Worm (Caenorhabditis elegans) whole organism, late embryonic: ENCODE data around the gene pax-2.

Experiments
- C08G9.2 ChIP-seq: sonication (generic microtip); optimal IDR thresholded peaks from 2 replicates; lab custom pipeline; 2016; ENCODE audit warnings: mild to moderate bottlenecking, missing genetic modification characterization, moderate library complexity, missing compliant biosample characterization
- C38D4.7 ChIP-seq: fragments of 200-800 bp; sonication (Bioruptor generic); optimal IDR thresholded peaks from 2 replicates; lab custom pipeline; 2018; ENCODE audit warnings: mild to moderate bottlenecking, missing genetic modification characterization, moderate library complexity, missing compliant biosample characterization
- F13H6.1 ChIP-seq: sonication (generic microtip); optimal IDR thresholded peaks from 2 replicates; lab custom pipeline; 2016; ENCODE audit warnings: missing genetic modification characterization, missing compliant biosample characterization
- Y22D7AL.16 ChIP-seq: sonication (generic microtip); optimal IDR thresholded peaks from 2 replicates; lab custom pipeline; 2016; ENCODE audit warnings: missing genetic modification characterization, missing compliant biosample characterization
- ceh-18 ChIP-seq: sonication (generic microtip); optimal IDR thresholded peaks from 2 replicates; lab custom pipeline; 2016; ENCODE audit warnings: missing genetic modification characterization, missing compliant biosample characterization
- ceh-2 ChIP-seq: sonication (generic microtip); optimal IDR thresholded peaks from 2 replicates; lab custom pipeline; 2016; ENCODE audit warnings: missing genotype, missing genetic modification characterization, missing compliant biosample characterization
- ceh-31 ChIP-seq: sonication (generic microtip); optimal IDR thresholded peaks from 2 replicates; lab custom pipeline; 2016; ENCODE audit warnings: missing genetic modification characterization, missing compliant biosample characterization
- ceh-45 ChIP-seq: fragments of 200-800 bp; sonication (Bioruptor generic); IDR thresholded peaks from 2 replicates; pipeline ENCODE4 v1.3.6; 2022; ENCODE audit warnings: missing genetic modification reagents, missing genetic modification characterization, missing compliant biosample characterization
- dve-1 ChIP-seq: sonication (generic microtip); optimal IDR thresholded peaks from 2 replicates; lab custom pipeline; 2017; ENCODE audit warnings: antibody characterized with exemption, mild to moderate bottlenecking, missing genetic modification characterization, missing compliant biosample characterization
- elt-2 ChIP-seq: sonication (generic microtip); optimal IDR thresholded peaks from 2 replicates; lab custom pipeline; 2016; ENCODE audit warnings: missing genetic modification reagents, missing genetic modification characterization, missing compliant biosample characterization
- elt-4 ChIP-seq: sonication (generic microtip); optimal IDR thresholded peaks from 2 replicates; lab custom pipeline; 2016; ENCODE audit warnings: missing genetic modification characterization, missing compliant biosample characterization
- ets-4 ChIP-seq: sonication (generic microtip); optimal IDR thresholded peaks from 2 replicates; lab custom pipeline; 2016; ENCODE audit warnings: missing genetic modification characterization, missing compliant biosample characterization
- eyg-1 ChIP-seq: sonication (generic microtip); optimal IDR thresholded peaks from 2 replicates; lab custom pipeline; 2016; ENCODE audit warnings: missing genotype, missing genetic modification characterization, missing compliant biosample characterization
- fax-1 ChIP-seq: sonication (generic microtip); optimal IDR thresholded peaks from 2 replicates; lab custom pipeline; 2016; ENCODE audit warnings: missing genotype, missing genetic modification characterization, missing compliant biosample characterization
- gmeb-2 ChIP-seq: sonication (generic microtip); optimal IDR thresholded peaks from 2 replicates; lab custom pipeline; 2016; ENCODE audit warnings: missing genetic modification characterization, inconsistent platforms, missing compliant biosample characterization
- hlh-6 ChIP-seq: sonication (generic microtip); optimal IDR thresholded peaks from 2 replicates; lab custom pipeline; 2016; ENCODE audit warnings: missing genotype, missing genetic modification characterization, missing compliant biosample characterization
- lin-11 ChIP-seq: fragments of 200-800 bp; sonication (Bioruptor generic); optimal IDR thresholded peaks from 2 replicates; lab custom pipeline; 2018; ENCODE audit warnings: mild to moderate bottlenecking, missing genetic modification characterization, missing compliant biosample characterization
- mec-3 ChIP-seq: sonication (generic microtip); optimal IDR thresholded peaks from 2 replicates; lab custom pipeline; 2016; ENCODE audit warnings: borderline replicate concordance, missing genetic modification characterization, missing compliant biosample characterization
- npax-4 ChIP-seq: sonication (generic microtip); optimal IDR thresholded peaks from 2 replicates; lab custom pipeline; 2016; ENCODE audit warnings: missing genetic modification characterization, missing compliant biosample characterization
- odd-2 ChIP-seq: sonication (generic microtip); optimal IDR thresholded peaks from 2 replicates; lab custom pipeline; 2017; ENCODE audit warnings: antibody characterized with exemption, mild to moderate bottlenecking, missing genetic modification characterization, missing compliant biosample characterization
- pha-2 ChIP-seq: sonication (generic microtip); optimal IDR thresholded peaks from 2 replicates; lab custom pipeline; 2017; ENCODE audit warnings: mild to moderate bottlenecking, missing genetic modification characterization, missing compliant biosample characterization
- pha-4 ChIP-seq: fragments of 150-350 bp; optimal IDR thresholded peaks from 2 replicates; lab custom pipeline; 2018; ENCODE audit warnings: missing biosample characterization, missing genetic modification reagents, missing genetic modification characterization
- pros-1 ChIP-seq: fragments of 150-350 bp; optimal IDR thresholded peaks from 2 replicates; lab custom pipeline; 2014; ENCODE audit warnings: missing biosample characterization, missing genetic modification reagents, missing genetic modification characterization
- ref-2 ChIP-seq: sonication (generic microtip); optimal IDR thresholded peaks from 2 replicates; lab custom pipeline; 2016; ENCODE audit warnings: missing genetic modification characterization, missing compliant biosample characterization
- sdc-2 ChIP-seq: sonication (generic microtip); optimal IDR thresholded peaks from 2 replicates; lab custom pipeline; 2016; ENCODE audit warnings: missing genotype, missing genetic modification characterization, missing compliant biosample characterization
- sox-4 ChIP-seq: sonication (generic microtip); optimal IDR thresholded peaks from 2 replicates; lab custom pipeline; 2017; ENCODE audit warnings: mild to moderate bottlenecking, missing genetic modification characterization, inconsistent platforms, missing compliant biosample characterization
- syd-9 ChIP-seq: sonication (generic microtip); optimal IDR thresholded peaks from 2 replicates; lab custom pipeline; 2016; ENCODE audit warnings: mild to moderate bottlenecking, missing genetic modification characterization, moderate library complexity, missing compliant biosample characterization
- tbx-2 ChIP-seq: sonication (generic microtip); optimal IDR thresholded peaks from 2 replicates; lab custom pipeline; 2016; ENCODE audit warnings: missing genetic modification characterization, missing compliant biosample characterization
- tbx-7 ChIP-seq: sonication (generic microtip); optimal IDR thresholded peaks from 2 replicates; lab custom pipeline; 2016; ENCODE audit warnings: missing genotype, missing genetic modification characterization, missing compliant biosample characterization
- ttx-3 ChIP-seq: sonication (generic microtip); optimal IDR thresholded peaks from 2 replicates; lab custom pipeline; 2016; ENCODE audit warnings: missing genetic modification reagents, missing genetic modification characterization, missing compliant biosample characterization
- unc-3 ChIP-seq, 2 experiments: fragments of 200-800 bp in 1 of 2; sonication (Bioruptor generic) in 1 of 2; sonication (generic microtip) in 1 of 2; conservative IDR thresholded peaks in 1 of 2; optimal IDR thresholded peaks in 1 of 2; 2 replicates each; pipeline versions ENCODE4 v1.3.6 to Lab custom; 2016 to 2022; ENCODE audit warnings: missing compliant biosample characterization in 2 of 2, missing genetic modification characterization in 2 of 2, missing genetic modification reagents in 1 of 2
- unc-55 ChIP-seq: sonication (generic microtip); optimal IDR thresholded peaks from 2 replicates; lab custom pipeline; 2017; ENCODE audit warnings: missing biosample characterization, missing genetic modification reagents, missing genetic modification characterization
- zip-5 ChIP-seq: sonication (generic microtip); optimal IDR thresholded peaks from 2 replicates; lab custom pipeline; 2016; ENCODE audit warnings: missing genetic modification characterization, missing compliant biosample characterization

Gene pax-2

ce11 chrIV:4154641-4155040 is 49.5 kb downstream of the pax-2 start, which contains the start of gene K08D10.14:
TSS of gene K08D10.14 (plus strand) at chrIV:4154941.
- no peak for TF ChIP-seq syd-9
- TF ChIP-seq ttx-3 (tag; lab: Kevin White, UChicago): no peak
- TF ChIP-seq unc-55 (GFP tag; lab: Kevin White, UChicago): no peak
- no peak for TF ChIP-seq C38D4.7 (GFP tag; lab: Kevin White, UChicago)
- no peak for TF ChIP-seq ceh-31 (tag; lab: Kevin White, UChicago)
- TF ChIP-seq ceh-45 (GFP tag; lab: Robert Waterston, UW): no peak
- no peak for TF ChIP-seq pha-2 (tag; lab: Kevin White, UChicago)
- no peak for TF ChIP-seq tbx-7 (tag; lab: Kevin White, UChicago)
- TF ChIP-seq Y22D7AL.16: no peak
- TF ChIP-seq fax-1 (tag; lab: Kevin White, UChicago): no peak
- TF ChIP-seq npax-4 (tag; lab: Kevin White, UChicago): no peak

ce11 chrIV:4152143-4152542 is 52.0 kb downstream of the pax-2 start, which contains the start of the genes K08D10.10 and R07C12.1:
TSS of gene K08D10.10 (plus strand) at chrIV:4152235.
TSS of gene R07C12.1 (plus strand) at chrIV:4152456.
- TF ChIP-seq ceh-2 (no peak), C08G9.2 (tag; lab: Kevin White, UChicago) (no peak), gmeb-2 (no peak), eyg-1 (tag; lab: Kevin White, UChicago) (no peak), zip-5 (tag; lab: Kevin White, UChicago) (no peak), hlh-6 (tag; lab: Kevin White, UChicago) (no peak), ttx-3 (tag; lab: Kevin White, UChicago) (no peak), pros-1 (tag; lab: Kevin White, UChicago) (no peak), ceh-18 (tag; lab: Kevin White, UChicago) (no peak), dve-1 (tag; lab: Kevin White, UChicago) (no peak), F13H6.1 (tag; lab: Kevin White, UChicago) (no peak), unc-3 (GFP tag; conservative IDR thresholded peaks at IDR 0.05; lab: Robert Waterston, UW) (no peak), unc-3 (tag; optimal IDR thresholded peaks at IDR 0.05; lab: Kevin White, UChicago) (no peak), ets-4 (tag; lab: Kevin White, UChicago) (no peak), mec-3 (tag; lab: Kevin White, UChicago) (no peak), sox-4 (tag; lab: Kevin White, UChicago) (no peak), ceh-31 (tag; lab: Kevin White, UChicago) (no peak), tbx-7 (tag; lab: Kevin White, UChicago) (no peak)

- TF ChIP-seq tbx-2 (tag; lab: Kevin White, UChicago) (no peak), elt-2 (no peak), F13H6.1 (tag; lab: Kevin White, UChicago) (no peak), tbx-7 (tag; lab: Kevin White, UChicago) (no peak), sox-4 (tag; lab: Kevin White, UChicago) (no peak), lin-11 (no peak), dve-1 (tag; lab: Kevin White, UChicago) (no peak), sdc-2 (tag; lab: Kevin White, UChicago) (no peak), odd-2 (tag; lab: Kevin White, UChicago) (no peak), ceh-18 (tag; lab: Kevin White, UChicago) (no peak), ceh-2 (no peak), elt-4 (tag; lab: Kevin White, UChicago) (no peak), ceh-31 (tag; lab: Kevin White, UChicago) (no peak), npax-4 (tag; lab: Kevin White, UChicago) (no peak), ref-2 (tag; lab: Kevin White, UChicago) (no peak), pha-4 (tag; lab: Kevin White, UChicago) (no peak)
- TF ChIP-seq, all 69 proteins: peak for 0
These were observed 54.0 kb downstream of the pax-2 start for ce11 chrIV:4150138-4150537.
